Worm (Caenorhabditis elegans) whole organism, mixed stage, embryonic: Measurements from ENCODE around the gene C47A10.12.

Source experiments
- M03D4.4 ChIP-seq: sonication (generic microtip); optimal IDR thresholded peaks from 2 replicates; lab custom pipeline; 2017; ENCODE audit warnings: mild to moderate bottlenecking, missing genetic modification characterization, missing compliant biosample characterization
- bed-3 ChIP-seq: fragments of 200-800 bp; sonication (Bioruptor generic); optimal IDR thresholded peaks from 3 replicates; lab custom pipeline; 2018; ENCODE audit warnings: mild to moderate bottlenecking, missing genetic modification characterization, moderate library complexity, missing compliant biosample characterization
- blmp-1 ChIP-seq: fragments of 150-350 bp; optimal IDR thresholded peaks from 2 replicates; lab custom pipeline; 2014; ENCODE audit warnings: missing biosample characterization, missing genetic modification characterization
- ceh-83 ChIP-seq: fragments of 200-800 bp; sonication (Bioruptor generic); optimal IDR thresholded peaks from 2 replicates; lab custom pipeline; 2018; ENCODE audit warnings: mild to moderate bottlenecking, missing genetic modification characterization, missing compliant biosample characterization
- ces-1 ChIP-seq: fragments of 150-350 bp; optimal IDR thresholded peaks from 2 replicates; lab custom pipeline; 2014; ENCODE audit warnings: missing biosample characterization, missing genetic modification reagents, missing genetic modification characterization
- cnd-1 ChIP-seq: fragments of 200-800 bp; sonication (Bioruptor generic); optimal IDR thresholded peaks from 2 replicates; lab custom pipeline; 2018; ENCODE audit warnings: mild to moderate bottlenecking, missing genetic modification characterization, missing compliant biosample characterization
- elt-1 ChIP-seq: sonication (generic microtip); optimal IDR thresholded peaks from 2 replicates; lab custom pipeline; 2017; ENCODE audit warnings: missing genetic modification characterization, mild to moderate bottlenecking, missing compliant biosample characterization, antibody characterized with exemption, moderate library complexity, borderline replicate concordance; ENCODE audit not compliant: insufficient read depth
- flh-1 ChIP-seq: fragments of 200-800 bp; sonication (Bioruptor generic); optimal IDR thresholded peaks from 2 replicates; lab custom pipeline; 2018; ENCODE audit warnings: mild to moderate bottlenecking, missing genetic modification characterization, moderate library complexity, missing compliant biosample characterization
- ham-2 ChIP-seq: fragments of 200-800 bp; sonication (Bioruptor generic); optimal IDR thresholded peaks from 2 replicates; lab custom pipeline; 2018; ENCODE audit warnings: mild to moderate bottlenecking, missing genetic modification characterization, missing compliant biosample characterization
- hlh-1 ChIP-seq: fragments of 150-350 bp; optimal IDR thresholded peaks from 2 replicates; lab custom pipeline; 2014; ENCODE audit warnings: missing biosample characterization, missing genetic modification reagents, missing genetic modification characterization
- lin-13 ChIP-seq: fragments of 150-350 bp; optimal IDR thresholded peaks from 2 replicates; lab custom pipeline; 2014; ENCODE audit warnings: missing biosample characterization, missing genetic modification characterization
- lin-32 ChIP-seq: fragments of 200-800 bp; sonication (Bioruptor generic); optimal IDR thresholded peaks from 2 replicates; lab custom pipeline; 2018; ENCODE audit warnings: mild to moderate bottlenecking, missing genetic modification characterization, missing compliant biosample characterization
- lsy-2 ChIP-seq: fragments of 150-350 bp; optimal IDR thresholded peaks from 2 replicates; lab custom pipeline; 2014; ENCODE audit warnings: missing biosample characterization, missing genetic modification characterization
- mab-5 ChIP-seq: fragments of 150-350 bp; optimal IDR thresholded peaks from 2 replicates; lab custom pipeline; 2014; ENCODE audit warnings: missing biosample characterization, missing genetic modification characterization
- mep-1 ChIP-seq: fragments of 150-350 bp; optimal IDR thresholded peaks from 2 replicates; lab custom pipeline; 2017; ENCODE audit warnings: missing biosample characterization, missing genetic modification reagents, missing genetic modification characterization, inconsistent platforms
- mls-2 ChIP-seq: sonication (generic microtip); optimal IDR thresholded peaks from 2 replicates; lab custom pipeline; 2016; ENCODE audit warnings: mild to moderate bottlenecking, missing genetic modification characterization, moderate library complexity, missing compliant biosample characterization
- nhr-12 ChIP-seq: fragments of 150-350 bp; optimal IDR thresholded peaks from 2 replicates; lab custom pipeline; 2014; ENCODE audit warnings: missing biosample characterization, missing genetic modification characterization
- nhr-237 ChIP-seq: fragments of 150-350 bp; optimal IDR thresholded peaks from 2 replicates; lab custom pipeline; 2014; ENCODE audit warnings: missing biosample characterization, missing genetic modification characterization
- nhr-28 ChIP-seq: fragments of 150-350 bp; optimal IDR thresholded peaks from 2 replicates; lab custom pipeline; 2014; ENCODE audit warnings: missing biosample characterization, missing genetic modification characterization
- nhr-76 ChIP-seq: sonication (generic microtip); optimal IDR thresholded peaks from 2 replicates; lab custom pipeline; 2017; ENCODE audit warnings: missing biosample characterization, missing genetic modification characterization
- pha-4 ChIP-seq: fragments of 150-350 bp; optimal IDR thresholded peaks from 2 replicates; lab custom pipeline; 2018; ENCODE audit warnings: missing biosample characterization, missing genetic modification reagents, missing genetic modification characterization
- tbx-8 ChIP-seq: fragments of 200-800 bp; sonication (Bioruptor generic); optimal IDR thresholded peaks from 2 replicates; lab custom pipeline; 2018; ENCODE audit warnings: mild to moderate bottlenecking, missing genetic modification characterization, moderate library complexity, missing compliant biosample characterization
- unc-120 ChIP-seq: sonication (generic microtip); optimal IDR thresholded peaks from 2 replicates; lab custom pipeline; 2017; ENCODE audit warnings: missing genetic modification characterization, missing compliant biosample characterization; ENCODE audit not compliant: poor library complexity, severe bottlenecking
- unc-39 ChIP-seq: fragments of 150-350 bp; optimal IDR thresholded peaks from 2 replicates; lab custom pipeline; 2014; ENCODE audit warnings: missing biosample characterization, missing genetic modification characterization
- unc-62 ChIP-seq: fragments of 150-350 bp; optimal IDR thresholded peaks from 2 replicates; lab custom pipeline; 2014; ENCODE audit warnings: missing biosample characterization, missing genetic modification reagents, missing genetic modification characterization
- zip-8 ChIP-seq: fragments of 150-350 bp; optimal IDR thresholded peaks from 2 replicates; lab custom pipeline; 2014; ENCODE audit warnings: missing biosample characterization, missing genetic modification characterization
- ztf-11 ChIP-seq: fragments of 150-350 bp; optimal IDR thresholded peaks from 2 replicates; lab custom pipeline; 2014; ENCODE audit warnings: missing biosample characterization, missing genetic modification characterization

The C47A10.12 gene

ce11 chrV:17777624-17778023 is at the start of gene C47A10.12:
Gene C47A10.12, plus strand, starts transcription at chrV:17777924.
- TF ChIP-seq tbx-8 (no peak), unc-62 (GFP tag; lab: Kevin White, UChicago) (no peak), elt-1 (tag; lab: Kevin White, UChicago) (no peak), pha-4 (tag; lab: Kevin White, UChicago) (no peak), nhr-28 (tag; lab: Kevin White, UChicago) (no peak), unc-120 (tag; lab: Kevin White, UChicago) (no peak), ham-2 (GFP tag; lab: Kevin White, UChicago) (no peak), nhr-12 (no peak), lsy-2 (tag; lab: Kevin White, UChicago) (no peak), blmp-1 (tag; lab: Kevin White, UChicago) (no peak), hlh-1 (tag; lab: Kevin White, UChicago) (no peak), flh-1 (GFP tag; lab: Kevin White, UChicago) (no peak), ceh-83 (no peak), lin-32 (GFP tag; lab: Kevin White, UChicago) (no peak)

ce11 chrV:17728336-17728735 is 49.4 kb upstream of the C47A10.12 start:
- TF ChIP-seq ham-2 (GFP tag; lab: Kevin White, UChicago): peak; percentile 48
- no peak for TF ChIP-seq ces-1

- TF ChIP-seq mab-5 (no peak), nhr-76 (tag; lab: Kevin White, UChicago) (no peak), pha-4 (tag; lab: Kevin White, UChicago) (no peak), bed-3 (no peak), hlh-1 (tag; lab: Kevin White, UChicago) (peak; percentile 81), unc-39 (tag; lab: Kevin White, UChicago) (no peak), elt-1 (tag; lab: Kevin White, UChicago) (no peak), unc-62 (GFP tag; lab: Kevin White, UChicago) (peak; percentile 81)
These were observed 49.0 kb upstream of the C47A10.12 start for ce11 chrV:17728757-17729156.

- TF ChIP-seq bed-3 (no peak), hlh-1 (tag; lab: Kevin White, UChicago) (peak; percentile 26)
These were observed 45.2 kb upstream of the C47A10.12 start, which contains the start of gene twk-42 for ce11 chrV:17732516-17732915. Gene twk-42, minus strand, starts transcription at chrV:17732616.

DNA sequence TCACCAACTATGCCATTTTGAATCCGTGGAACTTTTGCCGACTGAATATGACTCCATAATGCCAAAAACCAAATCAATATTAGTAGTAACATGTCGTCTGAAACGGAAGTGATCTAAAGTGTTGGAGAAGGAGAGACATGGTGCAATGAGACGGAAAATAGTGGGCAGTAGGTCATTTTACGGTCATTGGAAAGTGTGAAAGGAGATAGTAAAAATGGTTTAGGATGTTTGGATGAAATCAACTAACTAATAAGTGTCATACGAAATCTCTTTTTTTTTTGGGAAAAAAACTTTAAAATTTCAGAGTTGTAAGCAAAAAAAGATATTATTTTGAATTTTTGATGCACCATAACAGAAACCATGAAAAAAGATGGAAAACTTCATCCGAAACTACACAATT is 37.9 kb upstream of the C47A10.12 start, which contains the start of gene cutl-4:
cutl-4 (minus strand) TSS at position 101 of the 400 bp plus-strand sequence.
- TF ChIP-seq ham-2 (GFP tag; lab: Kevin White, UChicago) (no peak), bed-3 (no peak), nhr-237 (no peak), elt-1 (tag; lab: Kevin White, UChicago) (no peak), lin-32 (GFP tag; lab: Kevin White, UChicago) (no peak), nhr-76 (tag; lab: Kevin White, UChicago) (no peak), ces-1 (no peak), zip-8 (tag; lab: Kevin White, UChicago) (no peak), cnd-1 (no peak), M03D4.4 (tag; lab: Kevin White, UChicago) (no peak), ztf-11 (tag; lab: Kevin White, UChicago) (no peak), tbx-8 (no peak), lsy-2 (tag; lab: Kevin White, UChicago) (no peak), flh-1 (GFP tag; lab: Kevin White, UChicago) (no peak), lin-13 (tag; lab: Kevin White, UChicago) (no peak), nhr-12 (no peak), unc-62 (GFP tag; lab: Kevin White, UChicago) (no peak), unc-120 (tag; lab: Kevin White, UChicago) (no peak), mep-1 (tag; lab: Kevin White, UChicago) (no peak), mls-2 (tag; lab: Kevin White, UChicago) (no peak)

ce11 chrV:17743802-17744201 is 33.9 kb upstream of the C47A10.12 start:
- no peak for TF ChIP-seq nhr-28 (tag; lab: Kevin White, UChicago)
- peak; percentile 53 for TF ChIP-seq ceh-83
